Worm (Caenorhabditis elegans): ENCODE data around the gene cbp-1.

The cbp-1 gene

DNA sequence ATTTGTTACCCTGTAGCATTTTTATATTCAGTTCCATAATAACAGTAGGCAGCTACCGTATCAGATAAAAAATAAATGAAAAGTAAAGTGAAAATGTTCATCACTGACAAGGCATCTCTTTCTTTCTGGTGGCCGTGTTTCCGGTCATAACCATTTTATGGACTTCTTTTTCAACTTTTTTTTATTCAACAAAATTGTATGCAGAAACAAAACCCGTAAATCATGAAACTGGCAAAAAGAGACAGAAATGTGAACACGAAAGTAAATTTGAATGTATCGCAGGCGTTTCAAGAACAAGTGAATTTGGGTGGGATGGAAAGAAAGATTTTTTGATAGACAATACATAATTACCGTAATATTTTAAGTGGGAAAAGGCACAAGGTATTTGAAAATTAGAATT lies 41.2 kb upstream of the cbp-1 start, which contains the start of gene clec-162:
Gene clec-162, minus strand, starts transcription at position 101 of the 400 bp plus-strand sequence.
- no peak for TF ChIP-seq sem-2 (GFP tag; optimal IDR thresholded peaks at IDR 0.05)
- no peak for TF ChIP-seq elt-1 (tag; optimal IDR thresholded peaks at IDR 0.05; ENCODE audit: borderline replicate concordance, insufficient read depth)
- no peak for TF ChIP-seq bed-3 (GFP tag; optimal IDR thresholded peaks at IDR 0.05)
- no peak for TF ChIP-seq lin-13 (tag; optimal IDR thresholded peaks at IDR 0.05)
- no peak for TF ChIP-seq nhr-76 (tag; optimal IDR thresholded peaks at IDR 0.05)
- no peak for TF ChIP-seq lsy-2 (tag; optimal IDR thresholded peaks at IDR 0.05)
- TF ChIP-seq elt-3 (tag; optimal IDR thresholded peaks at IDR 0.05): no peak
- no peak for TF ChIP-seq lin-32 (GFP tag; optimal IDR thresholded peaks at IDR 0.05)
- no peak for TF ChIP-seq zip-8 (tag; optimal IDR thresholded peaks at IDR 0.05)
- TF ChIP-seq flh-1 (GFP tag; optimal IDR thresholded peaks at IDR 0.05): no peak
- no peak for TF ChIP-seq snpc-4 (tag; optimal IDR thresholded peaks at IDR 0.05)
- no peak for TF ChIP-seq mls-2 (tag; optimal IDR thresholded peaks at IDR 0.05)
- TF ChIP-seq tbx-8 (GFP tag; optimal IDR thresholded peaks at IDR 0.05): no peak
- no peak for TF ChIP-seq ceh-43 (GFP tag; optimal IDR thresholded peaks at IDR 0.05)
- TF ChIP-seq ceh-83 (GFP tag; optimal IDR thresholded peaks at IDR 0.05): no peak
- no peak for TF ChIP-seq M03D4.4 (tag; optimal IDR thresholded peaks at IDR 0.05)
- no peak for TF ChIP-seq sptf-1 (tag; optimal IDR thresholded peaks at IDR 0.05)

DNA sequence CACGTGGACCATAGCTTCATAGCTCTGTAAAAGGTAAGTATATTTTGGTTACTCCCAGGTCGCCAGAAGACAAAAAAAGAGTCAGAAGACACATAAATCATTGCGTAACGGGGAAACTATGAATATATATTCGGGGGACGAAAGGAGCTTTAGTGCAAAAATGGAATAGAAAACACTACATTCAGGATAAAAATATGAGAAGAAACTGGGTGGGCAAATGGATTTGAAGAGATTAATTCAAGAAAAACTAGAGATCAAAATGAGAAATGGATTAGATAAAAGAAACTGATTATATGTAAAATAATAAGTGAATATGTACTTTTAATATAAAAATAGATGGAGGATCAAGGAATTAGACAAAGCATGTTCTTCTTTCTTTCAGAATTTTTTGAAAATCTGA lies 38.9 kb upstream of the cbp-1 start, which contains the start of gene C07A9.12:
Gene C07A9.12, minus strand, starts transcription at position 101 of the 400 bp plus-strand sequence.
- TF ChIP-seq nhr-28 (tag; optimal IDR thresholded peaks at IDR 0.05): no peak
- no peak for TF ChIP-seq ceh-43 (GFP tag; optimal IDR thresholded peaks at IDR 0.05)
- no peak for TF ChIP-seq lsy-2 (tag; optimal IDR thresholded peaks at IDR 0.05)
- no peak for TF ChIP-seq ztf-11 (tag; optimal IDR thresholded peaks at IDR 0.05)
- no peak for TF ChIP-seq nhr-12 (tag; optimal IDR thresholded peaks at IDR 0.05)
- TF ChIP-seq cnd-1 (tag; optimal IDR thresholded peaks at IDR 0.05): no peak
- TF ChIP-seq mab-5 (tag; optimal IDR thresholded peaks at IDR 0.05): no peak
- TF ChIP-seq hlh-1 (tag; optimal IDR thresholded peaks at IDR 0.05): no peak
- no peak for TF ChIP-seq nhr-76 (tag; optimal IDR thresholded peaks at IDR 0.05)
- no peak for TF ChIP-seq blmp-1 (tag; optimal IDR thresholded peaks at IDR 0.05)
- TF ChIP-seq elt-1 (tag; optimal IDR thresholded peaks at IDR 0.05; ENCODE audit: borderline replicate concordance, insufficient read depth): no peak
- no peak for TF ChIP-seq sem-2 (GFP tag; optimal IDR thresholded peaks at IDR 0.05)
- TF ChIP-seq flh-1 (GFP tag; optimal IDR thresholded peaks at IDR 0.05): no peak
- no peak for TF ChIP-seq zip-8 (tag; optimal IDR thresholded peaks at IDR 0.05)
- TF ChIP-seq lin-32 (GFP tag; optimal IDR thresholded peaks at IDR 0.05): no peak
- no peak for TF ChIP-seq bed-3 (GFP tag; optimal IDR thresholded peaks at IDR 0.05)
- no peak for TF ChIP-seq unc-120 (tag; optimal IDR thresholded peaks at IDR 0.05; ENCODE audit: poor library complexity, severe bottlenecking)

DNA sequence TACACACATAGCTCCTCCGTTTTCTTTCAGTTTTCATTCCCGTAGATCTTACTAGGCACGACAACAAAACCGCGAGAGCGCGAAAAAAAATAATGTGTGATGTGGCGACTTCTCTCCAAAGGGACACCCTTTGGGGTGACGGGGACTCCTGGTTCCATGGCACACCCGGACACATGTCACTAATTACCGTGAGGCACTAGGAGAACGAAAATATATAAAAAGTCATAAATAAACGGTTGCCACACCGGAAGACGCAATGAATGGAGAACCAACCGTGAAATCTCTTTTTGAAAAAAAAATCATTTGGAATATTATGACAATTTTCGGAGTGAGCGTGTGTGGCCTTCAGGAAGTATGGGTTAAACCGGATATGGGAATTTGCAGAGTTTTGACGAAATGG lies 35.9 kb upstream of the cbp-1 start:
- no peak for TF ChIP-seq cnd-1 (tag; optimal IDR thresholded peaks at IDR 0.05)
- TF ChIP-seq mls-2 (tag; optimal IDR thresholded peaks at IDR 0.05): no peak
- TF ChIP-seq nhr-2 (tag; optimal IDR thresholded peaks at IDR 0.05): no peak
- TF ChIP-seq flh-1 (GFP tag; optimal IDR thresholded peaks at IDR 0.05): no peak
- TF ChIP-seq elt-1 (tag; optimal IDR thresholded peaks at IDR 0.05; ENCODE audit: borderline replicate concordance, insufficient read depth): no peak
- no peak for TF ChIP-seq ces-1 (GFP tag; optimal IDR thresholded peaks at IDR 0.05)
- no peak for TF ChIP-seq lin-13 (tag; optimal IDR thresholded peaks at IDR 0.05)
- TF ChIP-seq drap-1 (GFP tag; optimal IDR thresholded peaks at IDR 0.05): no peak
- TF ChIP-seq nhr-76 (tag; optimal IDR thresholded peaks at IDR 0.05): no peak
- no peak for TF ChIP-seq elt-3 (tag; optimal IDR thresholded peaks at IDR 0.05)
- TF ChIP-seq mep-1 (tag; optimal IDR thresholded peaks at IDR 0.05): no peak
- TF ChIP-seq unc-62 (GFP tag; optimal IDR thresholded peaks at IDR 0.05): no peak

DNA sequence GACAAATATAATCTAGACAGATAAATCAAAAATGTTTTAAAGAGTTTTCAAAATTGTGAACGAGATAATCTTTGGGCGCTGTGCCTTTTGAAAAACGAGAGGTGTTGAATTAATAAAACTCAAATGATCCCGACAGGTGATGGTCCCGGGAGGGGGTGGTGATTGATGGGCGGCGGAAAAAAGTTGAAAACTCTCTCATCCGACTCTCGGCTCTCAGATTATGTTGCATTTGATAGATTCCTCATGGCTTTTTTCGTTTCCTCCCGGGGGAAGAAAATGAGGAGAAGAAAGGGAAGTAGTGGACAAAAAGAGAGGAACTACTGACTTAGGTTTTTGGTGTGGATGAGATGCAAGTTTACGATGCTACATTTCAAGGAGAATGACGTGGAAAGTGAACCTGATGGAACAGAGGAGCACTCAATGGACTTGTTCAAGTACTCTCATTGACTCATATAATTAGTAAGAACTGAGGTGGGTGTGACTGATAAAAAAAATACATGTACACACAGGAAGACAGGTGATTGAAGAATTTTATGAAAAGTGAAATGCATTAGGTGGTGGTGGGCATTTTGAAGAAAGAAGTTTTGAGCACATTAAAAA lies 34.9 kb upstream of the cbp-1 start:
- TF ChIP-seq unc-62 (GFP tag; optimal IDR thresholded peaks at IDR 0.05): peak; percentile 69
- TF ChIP-seq hlh-1 (tag; optimal IDR thresholded peaks at IDR 0.05): peak; percentile 2
- TF ChIP-seq nhr-237 (tag; optimal IDR thresholded peaks at IDR 0.05): no peak

DNA sequence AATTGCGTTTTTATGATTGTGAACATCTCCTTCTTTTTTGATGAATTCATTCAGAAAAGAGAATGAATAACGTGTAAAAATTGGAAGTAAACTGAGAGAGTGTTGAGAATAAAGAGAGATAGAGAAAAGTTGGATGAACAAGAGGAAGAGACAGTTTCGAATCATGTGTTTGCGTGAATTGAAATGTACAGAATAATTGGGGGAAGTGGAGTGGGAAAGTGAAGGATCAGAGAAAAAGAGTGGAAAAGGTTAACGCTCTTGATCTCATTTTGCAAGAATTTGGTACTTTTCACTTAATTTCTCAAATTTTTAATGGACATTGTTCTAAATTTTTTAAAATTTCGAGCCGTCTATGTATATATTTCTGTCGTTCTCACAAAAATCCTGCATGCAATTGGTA lies 33.0 kb upstream of the cbp-1 start:
- TF ChIP-seq ham-2 (GFP tag; optimal IDR thresholded peaks at IDR 0.05) (no peak), nhr-12 (tag; optimal IDR thresholded peaks at IDR 0.05) (no peak), unc-120 (tag; optimal IDR thresholded peaks at IDR 0.05; ENCODE audit: poor library complexity, severe bottlenecking) (no peak), pha-4 (tag; optimal IDR thresholded peaks at IDR 0.05) (no peak)

Data from whole organism, mixed stage, embryonic.